Worm (Caenorhabditis elegans) whole organism, L4 larva: ENCODE results near the gene sphk-1.
A peak's percentile ranks its signal among the peaks of the same experiment; 100 is the strongest.

Experiments
- D1046.2 ChIP-seq: fragments of 200-800 bp; sonication (Bioruptor generic); IDR thresholded peaks from 2 replicates; pipeline ENCODE4 v1.3.6; 2022; ENCODE audit warnings: missing genetic modification characterization, missing compliant biosample characterization
- R02D3.7 ChIP-seq: fragments of 150-350 bp; sonication (generic microtip); optimal IDR thresholded peaks from 3 replicates; lab custom pipeline; 2014; ENCODE audit warnings: missing biosample characterization, missing genetic modification characterization
- T26A8.4 ChIP-seq: fragments of 200-800 bp; sonication (Bioruptor generic); IDR thresholded peaks from 2 replicates; pipeline ENCODE4 v1.3.6; 2022; ENCODE audit warnings: missing genetic modification characterization, missing compliant biosample characterization
- Y105C5A.15 ChIP-seq: fragments of 200-800 bp; sonication (Bioruptor generic); IDR thresholded peaks from 2 replicates; pipeline ENCODE4 v1.3.6; 2022; ENCODE audit warnings: missing genetic modification characterization, missing compliant biosample characterization
- Y48G9A.11 ChIP-seq: fragments of 200-800 bp; sonication (Bioruptor generic); IDR thresholded peaks from 2 replicates; pipeline ENCODE4 v1.3.6; 2022; ENCODE audit warnings: missing genetic modification reagents, missing genetic modification characterization, missing compliant biosample characterization
- ZK546.5 ChIP-seq, 2 experiments: sonication (generic microtip); optimal IDR thresholded peaks; 2 replicates each; lab custom pipeline; 2017; ENCODE audit warnings: missing biosample characterization in 2 of 2, missing genetic modification characterization in 2 of 2
- aha-1 ChIP-seq: fragments of 150-350 bp; peaks from one replicate; lab custom pipeline; 2014; ENCODE audit warnings: missing biosample characterization, missing genetic modification characterization
- aly-2 ChIP-seq: sonication (generic microtip); optimal IDR thresholded peaks from 2 replicates; lab custom pipeline; 2018; ENCODE audit warnings: missing biosample characterization, missing genetic modification characterization
- attf-4 ChIP-seq: sonication (generic microtip); optimal IDR thresholded peaks from 3 replicates; lab custom pipeline; 2017; ENCODE audit warnings: missing biosample characterization, missing genetic modification characterization
- ceh-44 ChIP-seq: fragments of 200-800 bp; sonication (Bioruptor generic); IDR thresholded peaks from 2 replicates; pipeline ENCODE4 v1.3.6; 2022; ENCODE audit warnings: missing genetic modification reagents, missing genetic modification characterization, missing compliant biosample characterization
- cey-2 ChIP-seq: sonication (generic microtip); optimal IDR thresholded peaks from 3 replicates; lab custom pipeline; 2017; ENCODE audit warnings: missing genetic modification characterization, mild to moderate bottlenecking, missing compliant biosample characterization, antibody characterized with exemption, borderline replicate concordance; ENCODE audit not compliant: insufficient read depth
- ctbp-1 ChIP-seq: fragments of 200-800 bp; sonication (Bioruptor generic); IDR thresholded peaks from 2 replicates; pipeline ENCODE4 v1.3.6; 2022; ENCODE audit warnings: missing genetic modification reagents, missing genetic modification characterization, missing compliant biosample characterization
- daf-12 ChIP-seq: fragments of 150-350 bp; optimal IDR thresholded peaks from 2 replicates; lab custom pipeline; 2014; ENCODE audit warnings: missing biosample characterization, missing genetic modification reagents, missing genetic modification characterization
- daf-8 ChIP-seq: fragments of 200-800 bp; sonication (Bioruptor generic); IDR thresholded peaks from 2 replicates; pipeline ENCODE4 v1.3.6; 2022; ENCODE audit warnings: missing genetic modification characterization, missing compliant biosample characterization
- dmd-8 ChIP-seq: fragments of 200-800 bp; sonication (Bioruptor generic); IDR thresholded peaks from 2 replicates; pipeline ENCODE4 v1.3.6; 2022; ENCODE audit warnings: missing genetic modification characterization, missing compliant biosample characterization
- egl-27 ChIP-seq: sonication (generic microtip); optimal IDR thresholded peaks from 3 replicates; lab custom pipeline; 2017; ENCODE audit warnings: missing biosample characterization, missing genetic modification reagents, missing genetic modification characterization
- fkh-10 ChIP-seq: fragments of 150-350 bp; optimal IDR thresholded peaks from 2 replicates; lab custom pipeline; 2014; ENCODE audit warnings: missing biosample characterization, missing genetic modification reagents, missing genetic modification characterization
- gei-8 ChIP-seq: fragments of 200-800 bp; sonication (Bioruptor generic); optimal IDR thresholded peaks from 2 replicates; lab custom pipeline; 2018; ENCODE audit warnings: mild to moderate bottlenecking, missing genetic modification characterization, missing compliant biosample characterization
- hif-1 ChIP-seq, 2 experiments: sonication (generic microtip); optimal IDR thresholded peaks; 2 replicates each; lab custom pipeline; 2016 to 2017; ENCODE audit warnings: missing compliant biosample characterization in 2 of 2, missing genetic modification characterization in 2 of 2, missing genetic modification reagents in 2 of 2, missing genotype in 2 of 2, mild to moderate bottlenecking in 1 of 2
- hlh-11 ChIP-seq: fragments of 200-800 bp; sonication (Bioruptor generic); optimal IDR thresholded peaks from 2 replicates; lab custom pipeline; 2018; ENCODE audit warnings: mild to moderate bottlenecking, missing genetic modification characterization, missing compliant biosample characterization
- hlh-30 ChIP-seq: sonication (generic microtip); optimal IDR thresholded peaks from 2 replicates; lab custom pipeline; 2017; ENCODE audit warnings: antibody characterized with exemption, mild to moderate bottlenecking, missing genetic modification characterization, missing compliant biosample characterization; ENCODE audit not compliant: insufficient read depth
- hmg-1.1 ChIP-seq: fragments of 200-800 bp; sonication (Bioruptor generic); IDR thresholded peaks from 2 replicates; pipeline ENCODE4 v1.3.6; 2022; ENCODE audit warnings: missing genetic modification reagents, missing genetic modification characterization, missing compliant biosample characterization
- lim-7 ChIP-seq: fragments of 200-800 bp; sonication (Bioruptor generic); IDR thresholded peaks from 2 replicates; pipeline ENCODE4 v1.3.6; 2022; ENCODE audit warnings: missing genetic modification characterization, missing compliant biosample characterization
- lin-1 ChIP-seq: fragments of 200-800 bp; sonication (Bioruptor generic); IDR thresholded peaks from 2 replicates; pipeline ENCODE4 v1.3.6; 2022; ENCODE audit warnings: missing genetic modification reagents, missing genetic modification characterization, missing compliant biosample characterization
- lin-13 ChIP-seq: fragments of 150-350 bp; optimal IDR thresholded peaks from 2 replicates; lab custom pipeline; 2014; ENCODE audit warnings: missing biosample characterization, missing genetic modification reagents, missing genetic modification characterization
- lir-3 ChIP-seq: sonication (generic microtip); optimal IDR thresholded peaks from 2 replicates; lab custom pipeline; 2016; ENCODE audit warnings: mild to moderate bottlenecking, missing genetic modification characterization, missing compliant biosample characterization
- lsy-2 ChIP-seq, 2 experiments: fragments of 150-350 bp in 1 of 2; sonication (generic microtip) in 1 of 2; optimal IDR thresholded peaks; 2 replicates each; lab custom pipeline; 2014 to 2017; ENCODE audit warnings: missing biosample characterization in 2 of 2, missing genetic modification characterization in 2 of 2
- madf-9 ChIP-seq: fragments of 200-800 bp; sonication (Bioruptor generic); conservative IDR thresholded peaks from 2 replicates; pipeline ENCODE4 v1.3.6; 2022; ENCODE audit warnings: missing genetic modification reagents, missing genetic modification characterization, missing compliant biosample characterization
- mdl-1 ChIP-seq, 2 experiments: fragments of 150-350 bp in 1 of 2; sonication (generic microtip) in 1 of 2; optimal IDR thresholded peaks; 2 replicates each; lab custom pipeline; 2014 to 2017; ENCODE audit warnings: missing biosample characterization in 2 of 2, missing genetic modification characterization in 2 of 2
- mep-1 ChIP-seq: fragments of 150-350 bp; sonication (generic microtip); optimal IDR thresholded peaks from 3 replicates; lab custom pipeline; 2014; ENCODE audit warnings: missing biosample characterization, missing genetic modification characterization
- nhr-10 ChIP-seq: fragments of 150-350 bp; optimal IDR thresholded peaks from 2 replicates; lab custom pipeline; 2014; ENCODE audit warnings: missing biosample characterization, missing genetic modification characterization
- nhr-102 ChIP-seq: sonication (generic microtip); optimal IDR thresholded peaks from 2 replicates; lab custom pipeline; 2016; ENCODE audit warnings: mild to moderate bottlenecking, missing genetic modification characterization, moderate library complexity, missing compliant biosample characterization
- nhr-11 ChIP-seq: fragments of 150-350 bp; optimal IDR thresholded peaks from 2 replicates; lab custom pipeline; 2014; ENCODE audit warnings: missing biosample characterization, missing genetic modification characterization
- nhr-111 ChIP-seq: fragments of 200-800 bp; sonication (Bioruptor generic); optimal IDR thresholded peaks from 2 replicates; lab custom pipeline; 2018; ENCODE audit warnings: mild to moderate bottlenecking, missing genetic modification characterization, missing compliant biosample characterization
- nhr-237 ChIP-seq: sonication (generic microtip); optimal IDR thresholded peaks from 2 replicates; lab custom pipeline; 2017; ENCODE audit warnings: missing biosample characterization, missing genetic modification characterization
- nhr-25 ChIP-seq: sonication (generic microtip); optimal IDR thresholded peaks from 2 replicates; lab custom pipeline; 2017; ENCODE audit warnings: missing genetic modification characterization, mild to moderate bottlenecking, missing compliant biosample characterization, antibody characterized with exemption, moderate library complexity, borderline replicate concordance; ENCODE audit not compliant: insufficient read depth
- nhr-41 ChIP-seq: fragments of 200-800 bp; sonication (Bioruptor generic); IDR thresholded peaks from 2 replicates; pipeline ENCODE4 v1.3.6; 2022; ENCODE audit warnings: missing genetic modification reagents, missing genetic modification characterization, missing compliant biosample characterization
- nhr-48 ChIP-seq: sonication (generic microtip); optimal IDR thresholded peaks from 2 replicates; lab custom pipeline; 2016; ENCODE audit warnings: mild to moderate bottlenecking, missing genetic modification characterization, missing compliant biosample characterization
- nhr-6 ChIP-seq: fragments of 150-350 bp; optimal IDR thresholded peaks from 2 replicates; lab custom pipeline; 2014; ENCODE audit warnings: missing biosample characterization, missing genetic modification characterization
- nhr-76 ChIP-seq: fragments of 150-350 bp; optimal IDR thresholded peaks from 2 replicates; lab custom pipeline; 2014; ENCODE audit warnings: missing biosample characterization, missing genetic modification characterization
- php-3 ChIP-seq: fragments of 200-800 bp; sonication (Bioruptor generic); IDR thresholded peaks from 2 replicates; pipeline ENCODE4 v1.3.6; 2022; ENCODE audit warnings: missing genetic modification reagents, missing genetic modification characterization, missing compliant biosample characterization
- pqm-1 ChIP-seq: sonication (generic microtip); optimal IDR thresholded peaks from 2 replicates; lab custom pipeline; 2017; ENCODE audit warnings: missing biosample characterization, missing genetic modification characterization
- saeg-2 ChIP-seq: fragments of 200-800 bp; sonication (Bioruptor generic); IDR thresholded peaks from 2 replicates; pipeline ENCODE4 v1.3.6; 2022; ENCODE audit warnings: missing genetic modification reagents, missing genetic modification characterization, missing compliant biosample characterization
- sdz-12 ChIP-seq: fragments of 200-800 bp; sonication (Bioruptor generic); optimal IDR thresholded peaks from 2 replicates; lab custom pipeline; 2018; ENCODE audit warnings: mild to moderate bottlenecking, missing genetic modification characterization, missing compliant biosample characterization
- set-16 ChIP-seq: fragments of 200-800 bp; sonication (Bioruptor generic); IDR thresholded peaks from 2 replicates; pipeline ENCODE4 v1.3.6; 2022; ENCODE audit warnings: missing genetic modification reagents, missing genetic modification characterization, missing compliant biosample characterization
- snpc-4 ChIP-seq: fragments of 150-350 bp; optimal IDR thresholded peaks from 2 replicates; lab custom pipeline; 2014; ENCODE audit warnings: missing biosample characterization, missing genetic modification characterization
- tag-97 ChIP-seq: fragments of 200-800 bp; sonication (Bioruptor generic); IDR thresholded peaks from 2 replicates; pipeline ENCODE4 v1.3.6; 2022; ENCODE audit warnings: missing genetic modification characterization, missing compliant biosample characterization
- tra-1 ChIP-seq: fragments of 200-800 bp; sonication (Bioruptor generic); IDR thresholded peaks from 2 replicates; pipeline ENCODE4 v1.3.6; 2022; ENCODE audit warnings: missing genetic modification reagents, missing genetic modification characterization, missing compliant biosample characterization
- unc-130 ChIP-seq: sonication (generic microtip); optimal IDR thresholded peaks from 2 replicates; lab custom pipeline; 2016; ENCODE audit warnings: missing genetic modification reagents, missing genetic modification characterization, missing compliant biosample characterization
- zfp-3 ChIP-seq: fragments of 200-800 bp; sonication (Bioruptor generic); conservative IDR thresholded peaks from 2 replicates; pipeline ENCODE4 v1.3.6; 2022; ENCODE audit warnings: missing genetic modification reagents, missing genetic modification characterization, missing compliant biosample characterization

The sphk-1 gene

ce11 chrII:8740326-8740949 is 39.0 kb upstream of the sphk-1 start (continued):
- TF ChIP-seq ceh-44 (GFP tag; lab: Robert Waterston, UW), result no peak

ce11 chrII:8738955-8739354 is 37.5 kb upstream of the sphk-1 start:
- TF ChIP-seq aly-2 (tag; lab: Kevin White, UChicago), result no peak
- TF ChIP-seq nhr-10 (tag; lab: Kevin White, UChicago), result peak; percentile 23
- TF ChIP-seq lin-1 (GFP tag; lab: Robert Waterston, UW), result no peak
- no peak for TF ChIP-seq nhr-41 (GFP tag; lab: Robert Waterston, UW)
- TF ChIP-seq unc-130 (GFP tag; lab: Kevin White, UChicago), result no peak
- no peak for TF ChIP-seq nhr-76 (tag; lab: Kevin White, UChicago)
- peak; percentile 64 for TF ChIP-seq nhr-48 (tag; lab: Kevin White, UChicago)
- no peak for TF ChIP-seq sdz-12
- no peak for TF ChIP-seq lin-13
- TF ChIP-seq daf-12 (tag; lab: Kevin White, UChicago), result no peak
- peak in 1 of 2 experiments; percentile 34 for TF ChIP-seq mdl-1 (tag; optimal IDR thresholded peaks at IDR 0.05; lab: Kevin White, UChicago)
- no peak for TF ChIP-seq nhr-6 (tag; lab: Kevin White, UChicago)
- TF ChIP-seq ZK546.5 (tag; optimal IDR thresholded peaks at IDR 0.05; lab: Kevin White, UChicago), result no peak
- TF ChIP-seq set-16, result no peak
- no peak for TF ChIP-seq madf-9 (GFP tag; lab: Robert Waterston, UW)
- TF ChIP-seq tag-97 (GFP tag; lab: Robert Waterston, UW), result no peak
- TF ChIP-seq R02D3.7 (tag; lab: Kevin White, UChicago), result no peak
- peak; percentile 11 for TF ChIP-seq hlh-30
- no peak for TF ChIP-seq cey-2 (tag; lab: Kevin White, UChicago)
- no peak for TF ChIP-seq egl-27
- TF ChIP-seq T26A8.4 (GFP tag; lab: Robert Waterston, UW), result no peak
- TF ChIP-seq php-3 (GFP tag; lab: Robert Waterston, UW), result peak; percentile 98
- TF ChIP-seq hmg-1.1, result no peak
- TF ChIP-seq dmd-8 (GFP tag; lab: Robert Waterston, UW), result no peak
- TF ChIP-seq mep-1 (tag; lab: Kevin White, UChicago), result no peak
- TF ChIP-seq snpc-4 (tag; lab: Kevin White, UChicago), result no peak
- TF ChIP-seq saeg-2, result no peak
- no peak for TF ChIP-seq aha-1
- no peak for TF ChIP-seq Y48G9A.11 (GFP tag; lab: Robert Waterston, UW)
- no peak for TF ChIP-seq Y105C5A.15 (GFP tag; lab: Robert Waterston, UW)
- TF ChIP-seq nhr-25 (tag; lab: Kevin White, UChicago), result no peak
- TF ChIP-seq lir-3 (tag; lab: Kevin White, UChicago), result no peak
- TF ChIP-seq nhr-11 (tag; lab: Kevin White, UChicago), result no peak
- peak; percentile 25 for TF ChIP-seq pqm-1 (tag; lab: Kevin White, UChicago)
- no peak for TF ChIP-seq ctbp-1 (GFP tag; lab: Robert Waterston, UW)
- TF ChIP-seq hif-1 (tag; optimal IDR thresholded peaks at IDR 0.05; lab: Kevin White, UChicago), result no peak
- no peak for TF ChIP-seq zfp-3 (GFP tag; lab: Robert Waterston, UW)
- TF ChIP-seq lim-7, result no peak
- no peak for TF ChIP-seq daf-8
- peak; percentile 53 for TF ChIP-seq hlh-11 (tag; lab: Kevin White, UChicago)
- no peak for TF ChIP-seq attf-4 (tag; lab: Kevin White, UChicago)
- no peak for TF ChIP-seq D1046.2 (GFP tag; lab: Robert Waterston, UW)
- TF ChIP-seq gei-8, result no peak
- TF ChIP-seq nhr-237 (tag; lab: Kevin White, UChicago), result no peak
- TF ChIP-seq lsy-2 (tag; optimal IDR thresholded peaks at IDR 0.05; lab: Kevin White, UChicago), result no peak
- TF ChIP-seq nhr-102 (tag; lab: Kevin White, UChicago), result peak; percentile 22
- TF ChIP-seq tra-1 (GFP tag; lab: Robert Waterston, UW), result no peak
- no peak for TF ChIP-seq fkh-10 (GFP tag; lab: Kevin White, UChicago)
- TF ChIP-seq nhr-111 (GFP tag; lab: Kevin White, UChicago), result no peak
